Fruit fly (Drosophila melanogaster): Measurements from ENCODE around the gene CG11878.

The CG11878 gene

dm6 chr3R:25247379-25247869 is 26.2 kb upstream of the CG11878 start, which contains the start of the genes RpS27 and Nup37 (continued):
- TF ChIP-seq CG4707 (GFP tag; optimal IDR thresholded peaks at IDR 0.05) (peak; percentile 97), Mrtf (GFP tag; IDR thresholded peaks at IDR 0.05) (peak; percentile 96), oc (tag; optimal IDR thresholded peaks at IDR 0.05) (peak; percentile 92), ro (GFP tag; IDR thresholded peaks at IDR 0.05) (peak; percentile 94), Usf (GFP tag; optimal IDR thresholded peaks at IDR 0.05) (peak; percentile 97), CG12155 (GFP tag; optimal IDR thresholded peaks at IDR 0.05) (peak; percentile 93), CG14965 (GFP tag; optimal IDR thresholded peaks at IDR 0.05; ENCODE audit: borderline replicate concordance) (peak; percentile 91), lab (GFP tag; optimal IDR thresholded peaks at IDR 0.05) (peak; percentile 99), tna (GFP tag; IDR thresholded peaks at IDR 0.05; ENCODE audit: partially characterized antibody) (no peak), Dip3 (GFP tag; optimal IDR thresholded peaks at IDR 0.05) (peak; percentile 98), ham (GFP tag; IDR thresholded peaks at IDR 0.05) (peak; percentile 94), B-H2 (GFP tag; optimal IDR thresholded peaks at IDR 0.05) (peak; percentile 100), YL-1 (GFP tag; optimal IDR thresholded peaks at IDR 0.05) (peak; percentile 100), kni (GFP tag; optimal IDR thresholded peaks at IDR 0.05) (peak; percentile 100), Mad (GFP tag; optimal IDR thresholded peaks at IDR 0.05) (peak; percentile 99), CG1647 (GFP tag; optimal IDR thresholded peaks at IDR 0.05) (peak; percentile 98), CG12744 (GFP tag; optimal IDR thresholded peaks at IDR 0.05) (peak; percentile 96), yki (optimal IDR thresholded peaks at IDR 0.05) (no peak), CG17612 (GFP tag; IDR thresholded peaks at IDR 0.05) (peak; percentile 93), CG8290 (GFP tag; optimal IDR thresholded peaks at IDR 0.05) (peak; percentile 98), CG8290 (tag; optimal IDR thresholded peaks at IDR 0.05) (peak; percentile 97 to 100), GATAe (GFP tag; conservative IDR thresholded peaks at IDR 0.05) (peak; percentile 87), bcd (GFP tag; optimal IDR thresholded peaks at IDR 0.05) (peak; percentile 100), CG1529 (GFP tag; optimal IDR thresholded peaks at IDR 0.05) (peak; percentile 96), Sox100B (GFP tag; optimal IDR thresholded peaks at IDR 0.05) (peak; percentile 97), klu (GFP tag; IDR thresholded peaks at IDR 0.05) (peak; percentile 92), Oli (tag; optimal IDR thresholded peaks at IDR 0.05) (peak; percentile 94), sima (GFP tag; optimal IDR thresholded peaks at IDR 0.05) (peak; percentile 97), Myb (GFP tag; optimal IDR thresholded peaks at IDR 0.05) (peak; percentile 94), Sry-δ (GFP tag; optimal IDR thresholded peaks at IDR 0.05) (peak; percentile 83), ems (GFP tag; optimal IDR thresholded peaks at IDR 0.05) (peak; percentile 98), unc-4 (GFP tag; IDR thresholded peaks at IDR 0.05; ENCODE audit: partially characterized antibody) (0 out of 2 replicates have a peak, but pooled peaks have one; percentile 21), slou (GFP tag; optimal IDR thresholded peaks at IDR 0.05) (peak; percentile 97), ind (GFP tag; optimal IDR thresholded peaks at IDR 0.05) (peak; percentile 96), ERR (GFP tag; optimal IDR thresholded peaks at IDR 0.05) (peak; percentile 90), amos (GFP tag; IDR thresholded peaks at IDR 0.05; ENCODE audit: partially characterized antibody) (peak; percentile 41; the same call in 1 of the 2 replicates), CG10147 (GFP tag; optimal IDR thresholded peaks at IDR 0.05) (peak; percentile 95), fd96Cb (tag; optimal IDR thresholded peaks at IDR 0.05) (peak; percentile 91), Dad (GFP tag; optimal IDR thresholded peaks at IDR 0.05) (peak; percentile 99), bsh (GFP tag; optimal IDR thresholded peaks at IDR 0.05) (peak; percentile 50 to 93), Awh (GFP tag; IDR thresholded peaks at IDR 0.05) (peak; percentile 98), MBD-R2 (GFP tag; IDR thresholded peaks at IDR 0.05) (peak; percentile 86), run (tag; optimal IDR thresholded peaks at IDR 0.05) (peak; percentile 90), mld (GFP tag; IDR thresholded peaks at IDR 0.05; ENCODE audit: partially characterized antibody) (no peak), pita (GFP tag; optimal IDR thresholded peaks at IDR 0.05) (no peak), CTCF (GFP tag; optimal IDR thresholded peaks at IDR 0.05) (peak; percentile 74), stwl (tag; optimal IDR thresholded peaks at IDR 0.05) (peak; percentile 95), Doc3 (GFP tag; IDR thresholded peaks at IDR 0.05; ENCODE audit: partially characterized antibody) (no peak), Atf-2 (GFP tag; optimal IDR thresholded peaks at IDR 0.05) (peak; percentile 97), NC2β (GFP tag; optimal IDR thresholded peaks at IDR 0.05) (peak; percentile 100), maf-S (GFP tag; optimal IDR thresholded peaks at IDR 0.05) (peak; percentile 98), ttk (GFP tag; IDR thresholded peaks at IDR 0.05) (peak; percentile 97)
